Fruit fly (Drosophila melanogaster) whole organism, embryonic: Measurements from ENCODE around the gene CG15404.
A peak's percentile ranks its signal among the peaks of the same experiment; 100 is the strongest.

Experiments used
- BEAF-32 ChIP-seq: fragments of 200-800 bp; sonication (Bioruptor generic); optimal IDR thresholded peaks from 3 replicates; lab custom pipeline; 2017; ENCODE audit warnings: missing biosample characterization, missing genetic modification characterization, mild to moderate bottlenecking, moderate library complexity, missing genetic modification reagents
- CG10565 ChIP-seq: fragments of 200-800 bp; sonication (Bioruptor generic); optimal IDR thresholded peaks from 3 replicates; lab custom pipeline; 2016; ENCODE audit warnings: missing biosample characterization, mild to moderate bottlenecking, missing genetic modification characterization
- CG12155 ChIP-seq: fragments of 200-800 bp; sonication (Bioruptor generic); optimal IDR thresholded peaks from 3 replicates; lab custom pipeline; 2016; ENCODE audit warnings: missing biosample characterization, missing genetic modification characterization
- CG12769 ChIP-seq: fragments of 200-800 bp; sonication (Bioruptor generic); optimal IDR thresholded peaks from 2 replicates; lab custom pipeline; 2019; ENCODE audit warnings: missing biosample characterization, mild to moderate bottlenecking, missing genetic modification characterization, moderate library complexity
- CG13424 ChIP-seq: fragments of 200-800 bp; sonication (Bioruptor generic); optimal IDR thresholded peaks from 2 replicates; lab custom pipeline; 2019; ENCODE audit warnings: missing biosample characterization, mild to moderate bottlenecking, missing genetic modification characterization, moderate library complexity
- CG14014 ChIP-seq: fragments of 200-800 bp; sonication (Bioruptor generic); IDR thresholded peaks from 2 replicates; pipeline ENCODE4 v1.3.6; 2022; ENCODE audit warnings: missing biosample characterization, missing genetic modification characterization
- CG15479 ChIP-seq: fragments of 200-800 bp; sonication (Bioruptor generic); optimal IDR thresholded peaks from 3 replicates; lab custom pipeline; 2019; ENCODE audit warnings: missing biosample characterization, mild to moderate bottlenecking, missing genetic modification characterization, moderate library complexity
- CG18619 ChIP-seq: fragments of 200-800 bp; sonication (Bioruptor generic); optimal IDR thresholded peaks from 3 replicates; lab custom pipeline; 2017; ENCODE audit warnings: missing biosample characterization, mild to moderate bottlenecking, missing genetic modification characterization
- CG33213 ChIP-seq: fragments of 200-800 bp; sonication (Bioruptor generic); optimal IDR thresholded peaks from 3 replicates; lab custom pipeline; 2016; ENCODE audit warnings: missing biosample characterization, missing genetic modification characterization
- CG34224 ChIP-seq: fragments of 200-800 bp; sonication (Bioruptor generic); IDR thresholded peaks from 3 replicates; pipeline ENCODE4 v1.3.6; 2022; ENCODE audit warnings: missing biosample characterization, missing genetic modification characterization; ENCODE audit not compliant: partially characterized antibody
- CG43689 ChIP-seq: fragments of 200-800 bp; sonication (Bioruptor generic); IDR thresholded peaks from 2 replicates; pipeline ENCODE4 v1.3.6; 2022; ENCODE audit warnings: missing biosample characterization, missing genetic modification characterization
- CG6683 ChIP-seq: fragments of 200-800 bp; sonication (Bioruptor generic); optimal IDR thresholded peaks from 2 replicates; lab custom pipeline; 2017; ENCODE audit warnings: missing biosample characterization, mild to moderate bottlenecking, missing genetic modification characterization, missing genetic modification reagents
- CG7963 ChIP-seq: fragments of 200-800 bp; sonication (Bioruptor generic); IDR thresholded peaks from 3 replicates; pipeline ENCODE4 v1.3.6; 2022; ENCODE audit warnings: missing biosample characterization, missing genetic modification characterization; ENCODE audit not compliant: partially characterized antibody
- CG8290 ChIP-seq, 3 experiments: fragments of 200-800 bp; sonication (Bioruptor generic); optimal IDR thresholded peaks; 2 replicates each; lab custom pipeline; 2016 to 2019; ENCODE audit warnings: missing biosample characterization in 3 of 3, missing genetic modification characterization in 3 of 3, mild to moderate bottlenecking in 2 of 3, moderate library complexity in 1 of 3
- CG8944 ChIP-seq: fragments of 200-800 bp; sonication (Bioruptor generic); optimal IDR thresholded peaks from 3 replicates; lab custom pipeline; 2016; ENCODE audit warnings: missing biosample characterization, missing genetic modification characterization
- Deaf1 ChIP-seq: fragments of 200-800 bp; optimal IDR thresholded peaks from 3 replicates; lab custom pipeline; 2019; ENCODE audit warnings: missing biosample characterization, mild to moderate bottlenecking, missing genetic modification characterization, moderate library complexity
- Doc3 ChIP-seq: fragments of 200-800 bp; sonication (Bioruptor generic); IDR thresholded peaks from 3 replicates; pipeline ENCODE4 v1.3.6; 2022; ENCODE audit warnings: missing biosample characterization, missing genetic modification characterization; ENCODE audit not compliant: partially characterized antibody
- E2f2 ChIP-seq: fragments of 200-800 bp; sonication (Bioruptor generic); IDR thresholded peaks from 2 replicates; pipeline ENCODE4 v1.3.6; 2022; ENCODE audit warnings: missing biosample characterization, missing genetic modification characterization
- Elba2 ChIP-seq: fragments of 200-800 bp; sonication (Bioruptor generic); optimal IDR thresholded peaks from 3 replicates; lab custom pipeline; 2016; ENCODE audit warnings: missing biosample characterization, missing genetic modification characterization
- H15 ChIP-seq: fragments of 200-800 bp; sonication (Bioruptor generic); IDR thresholded peaks from 3 replicates; pipeline ENCODE4 v1.3.6; 2022; ENCODE audit warnings: missing biosample characterization, missing genetic modification characterization
- HmgD ChIP-seq: fragments of 200-800 bp; sonication (Bioruptor generic); optimal IDR thresholded peaks from 3 replicates; lab custom pipeline; 2016; ENCODE audit warnings: missing biosample characterization, missing genetic modification characterization
- Hr39 ChIP-seq: fragments of >200 bp; optimal IDR thresholded peaks from 2 replicates; lab custom pipeline; 2017
- Mad ChIP-seq: fragments of 200-800 bp; sonication (Bioruptor generic); optimal IDR thresholded peaks from 2 replicates; lab custom pipeline; 2016; ENCODE audit warnings: missing biosample characterization, missing genetic modification characterization
- Oaz ChIP-seq: fragments of 200-800 bp; sonication (Bioruptor generic); IDR thresholded peaks from 2 replicates; pipeline ENCODE4 v1.3.6; 2022; ENCODE audit warnings: missing biosample characterization, missing genetic modification characterization
- Ssrp ChIP-seq: fragments of 200-800 bp; sonication (Bioruptor generic); optimal IDR thresholded peaks from 2 replicates; lab custom pipeline; 2018; ENCODE audit warnings: missing biosample characterization, mild to moderate bottlenecking, missing genetic modification characterization, moderate library complexity
- Usf ChIP-seq: fragments of 200-800 bp; sonication (Bioruptor generic); optimal IDR thresholded peaks from 2 replicates; lab custom pipeline; 2017; ENCODE audit warnings: missing genotype, missing biosample characterization, missing genetic modification characterization
- Xrp1 ChIP-seq: fragments of 200-800 bp; sonication (Bioruptor generic); IDR thresholded peaks from 2 replicates; pipeline ENCODE4 v1.3.6; 2022; ENCODE audit warnings: missing biosample characterization, missing genetic modification characterization
- YL-1 ChIP-seq: fragments of 200-800 bp; sonication (Bioruptor generic); optimal IDR thresholded peaks from 3 replicates; lab custom pipeline; 2017; ENCODE audit warnings: missing biosample characterization, mild to moderate bottlenecking, missing genetic modification characterization
- ato ChIP-seq: fragments of 200-800 bp; sonication (Bioruptor generic); IDR thresholded peaks from 2 replicates; pipeline ENCODE4 v1.3.6; 2022; ENCODE audit warnings: missing biosample characterization, missing genetic modification characterization; ENCODE audit not compliant: partially characterized antibody
- cas ChIP-seq: fragments of 200-800 bp; sonication (Bioruptor generic); IDR thresholded peaks from 2 replicates; pipeline ENCODE4 v1.3.6; 2022; ENCODE audit warnings: missing biosample characterization, missing genetic modification characterization
- chn ChIP-seq: fragments of 200-800 bp; sonication (Bioruptor generic); optimal IDR thresholded peaks from 2 replicates; lab custom pipeline; 2016; ENCODE audit warnings: missing biosample characterization, missing genetic modification characterization
- dmrt99B ChIP-seq: fragments of 200-800 bp; sonication (Bioruptor generic); optimal IDR thresholded peaks from 2 replicates; lab custom pipeline; 2018; ENCODE audit warnings: missing biosample characterization, mild to moderate bottlenecking, missing genetic modification characterization, moderate library complexity
- esg ChIP-seq: fragments of 200-800 bp; sonication (Bioruptor generic); conservative IDR thresholded peaks from 2 replicates; pipeline ENCODE4 v1.3.6; 2022; ENCODE audit warnings: missing biosample characterization, missing genetic modification characterization
- fd64A ChIP-seq: fragments of 200-800 bp; sonication (Bioruptor generic); optimal IDR thresholded peaks from 3 replicates; lab custom pipeline; 2018; ENCODE audit warnings: missing biosample characterization, mild to moderate bottlenecking, missing genetic modification characterization
- fu2 ChIP-seq: fragments of 200-800 bp; sonication (Bioruptor generic); optimal IDR thresholded peaks from 2 replicates; lab custom pipeline; 2016; ENCODE audit warnings: missing biosample characterization, missing genetic modification characterization
- knrl ChIP-seq: fragments of 200-800 bp; sonication (Bioruptor generic); IDR thresholded peaks from 3 replicates; pipeline ENCODE4 v1.3.6; 2022; ENCODE audit warnings: missing biosample characterization, missing genetic modification characterization; ENCODE audit not compliant: partially characterized antibody
- lola ChIP-seq, 3 experiments: fragments of >200 bp in 2 of 3; fragments of 200-800 bp in 1 of 3; sonication (Bioruptor generic) in 1 of 3; optimal IDR thresholded peaks; 2 replicates each; lab custom pipeline; 2017 to 2019; ENCODE audit warnings: missing biosample characterization in 3 of 3, missing genetic modification characterization in 3 of 3, mild to moderate bottlenecking in 1 of 3, moderate library complexity in 1 of 3
- maf-S ChIP-seq: fragments of 200-800 bp; sonication (Bioruptor generic); optimal IDR thresholded peaks from 2 replicates; lab custom pipeline; 2016; ENCODE audit warnings: missing biosample characterization, missing genetic modification characterization
- nerfin-2 ChIP-seq: fragments of 200-800 bp; sonication (Bioruptor generic); IDR thresholded peaks from 2 replicates; pipeline ENCODE4 v1.3.6; 2022; ENCODE audit warnings: missing biosample characterization, missing genetic modification characterization; ENCODE audit not compliant: partially characterized antibody
- pb ChIP-seq: fragments of 200-800 bp; sonication (Bioruptor generic); optimal IDR thresholded peaks from 3 replicates; lab custom pipeline; 2016; ENCODE audit warnings: missing biosample characterization, missing genetic modification characterization
- pfk ChIP-seq: fragments of 200-800 bp; sonication (Bioruptor generic); optimal IDR thresholded peaks from 2 replicates; lab custom pipeline; 2018; ENCODE audit warnings: missing biosample characterization, mild to moderate bottlenecking, missing genetic modification characterization, moderate library complexity
- pita ChIP-seq: fragments of 200-800 bp; sonication (Bioruptor generic); optimal IDR thresholded peaks from 2 replicates; lab custom pipeline; 2017; ENCODE audit warnings: missing biosample characterization, mild to moderate bottlenecking, missing genetic modification characterization
- pnt ChIP-seq: fragments of 200-800 bp; sonication (Bioruptor generic); optimal IDR thresholded peaks from 3 replicates; lab custom pipeline; 2016; ENCODE audit warnings: missing biosample characterization, missing genetic modification characterization
- pzg ChIP-seq: fragments of 200-800 bp; sonication (Bioruptor generic); optimal IDR thresholded peaks from 3 replicates; lab custom pipeline; 2018; ENCODE audit warnings: missing biosample characterization, mild to moderate bottlenecking, missing genetic modification characterization, moderate library complexity
- ranshi ChIP-seq: fragments of 200-800 bp; sonication (Bioruptor generic); IDR thresholded peaks from 2 replicates; pipeline ENCODE4 v1.3.6; 2022; ENCODE audit warnings: missing biosample characterization, missing genetic modification characterization
- sens-2 ChIP-seq: fragments of 200-800 bp; sonication (Bioruptor generic); IDR thresholded peaks from 2 replicates; pipeline ENCODE4 v1.3.6; 2022; ENCODE audit warnings: missing biosample characterization, missing genetic modification characterization
- slbo ChIP-seq: fragments of 200-800 bp; sonication (Bioruptor generic); IDR thresholded peaks from 2 replicates; pipeline ENCODE4 v1.3.6; 2022; ENCODE audit warnings: missing biosample characterization, missing genetic modification characterization
- sna ChIP-seq: fragments of 200-800 bp; sonication (Bioruptor generic); IDR thresholded peaks from 2 replicates; pipeline ENCODE4 v1.3.6; 2022; ENCODE audit warnings: missing biosample characterization, missing genetic modification characterization; ENCODE audit not compliant: partially characterized antibody
- so ChIP-seq: fragments of 200-800 bp; sonication (Bioruptor generic); IDR thresholded peaks from 3 replicates; pipeline ENCODE4 v1.3.6; 2022; ENCODE audit warnings: missing biosample characterization, missing genetic modification characterization
- stwl ChIP-seq: fragments of 200-800 bp; sonication (Bioruptor generic); optimal IDR thresholded peaks from 3 replicates; lab custom pipeline; 2018; ENCODE audit warnings: missing biosample characterization, mild to moderate bottlenecking, missing genetic modification characterization, moderate library complexity
- tna ChIP-seq: fragments of 200-800 bp; sonication (Bioruptor generic); IDR thresholded peaks from 2 replicates; pipeline ENCODE4 v1.3.6; 2022; ENCODE audit warnings: missing biosample characterization, missing genetic modification characterization; ENCODE audit not compliant: partially characterized antibody
- zfh2 ChIP-seq: fragments of 200-800 bp; sonication (Bioruptor generic); optimal IDR thresholded peaks from 2 replicates; lab custom pipeline; 2016; ENCODE audit warnings: missing biosample characterization, missing genetic modification characterization

CG15404 gene

DNA sequence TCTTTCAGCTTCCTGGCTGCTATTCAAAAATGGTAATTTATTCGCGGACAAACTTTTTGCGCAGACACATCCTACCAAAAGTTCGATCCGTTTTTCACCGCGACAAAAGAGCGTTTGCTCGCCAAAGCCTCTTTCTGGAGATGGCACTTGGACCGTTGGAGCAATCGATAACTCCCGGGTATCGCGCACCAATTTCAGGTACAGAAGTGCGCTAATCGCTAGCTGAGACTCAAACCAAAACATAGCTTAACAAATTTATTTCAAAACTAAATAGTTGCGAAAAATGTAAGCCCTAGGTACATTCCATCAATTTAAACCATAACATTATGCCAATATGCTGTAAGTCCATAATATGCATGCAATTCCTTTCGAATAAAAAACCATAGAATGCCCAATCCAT lies 29.1 kb upstream of the CG15404 start, which contains the start of gene toc (continued):
- peak; percentile 79 for TF ChIP-seq sna
- peak; percentile 49 for TF ChIP-seq pita
- TF ChIP-seq H15 (GFP tag; lab: Robert Waterston, UW), result no peak
- TF ChIP-seq ato, result peak; percentile 79
- no peak for TF ChIP-seq CG13424 (tag; lab: Kevin White, UChicago)
- TF ChIP-seq CG12155, result peak; percentile 32
- TF ChIP-seq knrl, result peak; percentile 84
- peak; percentile 25 for TF ChIP-seq CG12769 (tag; lab: Kevin White, UChicago)
- peak; percentile 66 for TF ChIP-seq nerfin-2
- peak; percentile 68 for TF ChIP-seq E2f2 (GFP tag; lab: Robert Waterston, UW)
- peak; percentile 87 for TF ChIP-seq CG7963 (GFP tag; lab: Robert Waterston, UW)
- TF ChIP-seq Mad (GFP tag; lab: Kevin White, UChicago), result peak; percentile 23
- TF ChIP-seq maf-S (GFP tag; lab: Kevin White, UChicago), result no peak
- TF ChIP-seq HmgD, result peak; percentile 24
- peak; percentile 32 for TF ChIP-seq CG33213 (GFP tag; lab: Kevin White, UChicago)
- no peak for TF ChIP-seq pb (GFP tag; lab: Kevin White, UChicago)
- TF ChIP-seq Hr39 (lab: Kevin White, UChicago), result no peak
- no peak for TF ChIP-seq CG15479 (GFP tag; lab: Kevin White, UChicago)
- peak; percentile 84 for TF ChIP-seq CG34224 (GFP tag; lab: Robert Waterston, UW)
- peak; percentile 86 for TF ChIP-seq tna
- peak; percentile 83 for TF ChIP-seq BEAF-32 (GFP tag; lab: Kevin White, UChicago)
- TF ChIP-seq lola (GFP tag; optimal IDR thresholded peaks at IDR 0.05; lab: Kevin White, UChicago), result no peak
- TF ChIP-seq dmrt99B, result no peak
- no peak for TF ChIP-seq CG43689
- TF ChIP-seq CG6683, result no peak
- TF ChIP-seq CG8944 (GFP tag; lab: Kevin White, UChicago), result no peak
- no peak for TF ChIP-seq sens-2 (GFP tag; lab: Robert Waterston, UW)
- TF ChIP-seq zfh2 (GFP tag; lab: Kevin White, UChicago), result peak; percentile 9
- TF ChIP-seq Usf (GFP tag; lab: Kevin White, UChicago), result no peak
- no peak for TF ChIP-seq Elba2 (GFP tag; lab: Kevin White, UChicago)
- TF ChIP-seq cas, result no peak
- no peak for TF ChIP-seq pfk
- TF ChIP-seq YL-1 (GFP tag; lab: Kevin White, UChicago), result no peak
- no peak for TF ChIP-seq CG14014 (GFP tag; lab: Robert Waterston, UW)

DNA sequence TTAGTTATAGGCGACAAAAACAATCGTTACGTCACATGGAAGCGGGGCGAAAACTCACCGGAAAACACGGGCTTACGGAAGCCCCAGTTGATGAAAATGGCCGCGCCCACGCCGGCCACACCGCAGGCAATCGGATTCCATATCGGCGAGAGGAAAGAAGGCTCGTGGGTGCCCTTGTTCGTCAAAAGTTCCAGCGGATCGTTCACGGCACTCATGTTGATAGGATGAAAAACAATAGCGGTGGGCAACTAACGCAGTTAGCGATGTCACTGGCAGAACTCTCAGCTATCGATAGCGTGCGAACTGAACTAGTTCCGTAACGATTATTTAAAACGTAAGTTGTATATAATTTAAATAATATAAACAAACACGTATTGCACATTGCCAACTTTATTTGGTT lies 28.3 kb upstream of the CG15404 start, which contains the start of gene ND-B14.5B:
TSS of gene ND-B14.5B (minus strand) at position 379 of the 400 bp plus-strand sequence.
- TF ChIP-seq CG8290 (GFP tag; optimal IDR thresholded peaks at IDR 0.05; lab: Kevin White, UChicago) (no peak), CG8290 (tag; optimal IDR thresholded peaks at IDR 0.05; lab: Kevin White, UChicago) (peak in 1 of 2 experiments; percentile 1), esg (GFP tag; lab: Robert Waterston, UW) (no peak), so (GFP tag; lab: Robert Waterston, UW) (no peak), pnt (GFP tag; lab: Kevin White, UChicago) (no peak), fu2 (no peak), CG10565 (no peak), CG15479 (GFP tag; lab: Kevin White, UChicago) (no peak), fd64A (no peak), YL-1 (GFP tag; lab: Kevin White, UChicago) (peak; percentile 41), Deaf1 (tag; lab: Kevin White, UChicago) (no peak), CG18619 (no peak), CG33213 (GFP tag; lab: Kevin White, UChicago) (no peak), Ssrp (tag; lab: Kevin White, UChicago) (no peak), Xrp1 (GFP tag; lab: Robert Waterston, UW) (no peak), stwl (tag; lab: Kevin White, UChicago) (peak; percentile 40), ranshi (no peak), pzg (peak; percentile 59), slbo (GFP tag; lab: Robert Waterston, UW) (no peak), Oaz (no peak), chn (no peak), Doc3 (peak; percentile 66; the same call in 2 of the 3 replicates)
